Worm (Caenorhabditis elegans) whole organism, L3 larva: ENCODE data around the gene srw-43.
"Not testable (repeated sequence)": the region's sequence is repeated elsewhere in the genome, so short reads cannot be mapped to it uniquely, and the experiment has no call there.

ENCODE experiments used
- ZK546.5 ChIP-seq: sonication (generic microtip); optimal IDR thresholded peaks from 2 replicates; lab custom pipeline; 2017; ENCODE audit warnings: missing biosample characterization, missing genetic modification characterization
- aly-2 ChIP-seq: fragments of 150-350 bp; optimal IDR thresholded peaks from 2 replicates; lab custom pipeline; 2014; ENCODE audit warnings: missing biosample characterization, missing genetic modification characterization
- ama-1 ChIP-seq: fragments of 150-350 bp; optimal IDR thresholded peaks from 2 replicates; lab custom pipeline; 2018
- ceh-16 ChIP-seq: sonication (generic microtip); optimal IDR thresholded peaks from 2 replicates; lab custom pipeline; 2017; ENCODE audit warnings: missing biosample characterization, missing genetic modification characterization
- ceh-82 ChIP-seq: fragments of 150-350 bp; optimal IDR thresholded peaks from 2 replicates; lab custom pipeline; 2014; ENCODE audit warnings: missing biosample characterization, missing genetic modification characterization
- ceh-9 ChIP-seq: sonication (generic microtip); optimal IDR thresholded peaks from 2 replicates; lab custom pipeline; 2018; ENCODE audit warnings: missing biosample characterization, missing genetic modification characterization
- daf-12 ChIP-seq: fragments of 150-350 bp; optimal IDR thresholded peaks from 2 replicates; lab custom pipeline; 2014; ENCODE audit warnings: missing biosample characterization, missing genetic modification reagents, missing genetic modification characterization
- egl-27 ChIP-seq: sonication (generic microtip); optimal IDR thresholded peaks from 4 replicates; lab custom pipeline; 2017; ENCODE audit warnings: missing biosample characterization, missing genetic modification reagents, missing genetic modification characterization
- egl-5 ChIP-seq: fragments of 150-350 bp; optimal IDR thresholded peaks from 2 replicates; lab custom pipeline; 2017; ENCODE audit warnings: missing biosample characterization, missing genetic modification reagents, missing genetic modification characterization, inconsistent platforms
- elt-2 ChIP-seq: sonication (generic microtip); optimal IDR thresholded peaks from 2 replicates; lab custom pipeline; 2016; ENCODE audit warnings: missing genetic modification reagents, mild to moderate bottlenecking, missing genetic modification characterization, missing compliant biosample characterization
- eor-1 ChIP-seq, 2 experiments: fragments of 150-350 bp; optimal IDR thresholded peaks; 2 replicates each; lab custom pipeline; 2014 to 2018; ENCODE audit warnings: missing biosample characterization in 2 of 2, missing genetic modification characterization in 2 of 2
- fkh-2 ChIP-seq: fragments of 150-350 bp; optimal IDR thresholded peaks from 2 replicates; lab custom pipeline; 2014; ENCODE audit warnings: missing biosample characterization, missing genetic modification reagents, missing genetic modification characterization
- fos-1 ChIP-seq: fragments of 150-350 bp; optimal IDR thresholded peaks from 2 replicates; lab custom pipeline; 2014; ENCODE audit warnings: missing biosample characterization, missing genetic modification characterization
- hmg-11 ChIP-seq: sonication (generic microtip); optimal IDR thresholded peaks from 2 replicates; lab custom pipeline; 2016; ENCODE audit warnings: missing genetic modification characterization, missing compliant biosample characterization
- jun-1 ChIP-seq: fragments of 150-350 bp; optimal IDR thresholded peaks from 2 replicates; lab custom pipeline; 2014; ENCODE audit warnings: missing biosample characterization, missing genetic modification reagents, missing genetic modification characterization
- lin-15B ChIP-seq: fragments of 150-350 bp; optimal IDR thresholded peaks from 2 replicates; lab custom pipeline; 2014; ENCODE audit warnings: missing biosample characterization, missing genetic modification characterization
- lin-39 ChIP-seq: fragments of 150-350 bp; optimal IDR thresholded peaks from 2 replicates; lab custom pipeline; 2018; ENCODE audit warnings: missing biosample characterization, missing genetic modification reagents, missing genetic modification characterization
- lsy-12 ChIP-seq: sonication (generic microtip); optimal IDR thresholded peaks from 2 replicates; lab custom pipeline; 2016; ENCODE audit warnings: mild to moderate bottlenecking, missing genetic modification characterization, missing compliant biosample characterization
- mdl-1 ChIP-seq: fragments of 150-350 bp; optimal IDR thresholded peaks from 2 replicates; lab custom pipeline; 2014; ENCODE audit warnings: missing biosample characterization, missing genetic modification characterization
- mml-1 ChIP-seq: fragments of 150-350 bp; sonication (generic microtip); optimal IDR thresholded peaks from 3 replicates; lab custom pipeline; 2014; ENCODE audit warnings: missing biosample characterization, missing genetic modification characterization
- nfya-1 ChIP-seq: sonication (generic microtip); optimal IDR thresholded peaks from 2 replicates; lab custom pipeline; 2017; ENCODE audit warnings: missing genetic modification characterization, mild to moderate bottlenecking, missing compliant biosample characterization, antibody characterized with exemption, moderate library complexity; ENCODE audit not compliant: insufficient read depth
- nhr-11 ChIP-seq: fragments of 150-350 bp; optimal IDR thresholded peaks from 2 replicates; lab custom pipeline; 2014; ENCODE audit warnings: missing biosample characterization, missing genetic modification characterization
- nhr-12 ChIP-seq: fragments of 150-350 bp; optimal IDR thresholded peaks from 2 replicates; lab custom pipeline; 2014; ENCODE audit warnings: missing biosample characterization, missing genetic modification characterization
- nhr-23 ChIP-seq: fragments of 150-350 bp; optimal IDR thresholded peaks from 2 replicates; lab custom pipeline; 2014; ENCODE audit warnings: missing biosample characterization, missing genetic modification reagents, missing genetic modification characterization
- nhr-237 ChIP-seq: fragments of 150-350 bp; optimal IDR thresholded peaks from 2 replicates; lab custom pipeline; 2014; ENCODE audit warnings: missing biosample characterization, missing genetic modification characterization
- nhr-25 ChIP-seq: sonication (generic microtip); optimal IDR thresholded peaks from 2 replicates; lab custom pipeline; 2017; ENCODE audit warnings: missing biosample characterization, missing genetic modification characterization
- nhr-28 ChIP-seq: fragments of 150-350 bp; optimal IDR thresholded peaks from 2 replicates; lab custom pipeline; 2014; ENCODE audit warnings: missing biosample characterization, missing genetic modification characterization
- nhr-43 ChIP-seq: sonication (generic microtip); optimal IDR thresholded peaks from 2 replicates; lab custom pipeline; 2016; ENCODE audit warnings: mild to moderate bottlenecking, missing genetic modification characterization, missing compliant biosample characterization; ENCODE audit not compliant: poor library complexity, severe bottlenecking
- nhr-67 ChIP-seq: fragments of 150-350 bp; optimal IDR thresholded peaks from 2 replicates; lab custom pipeline; 2014; ENCODE audit warnings: missing biosample characterization, missing genetic modification characterization
- nhr-77 ChIP-seq: fragments of 150-350 bp; optimal IDR thresholded peaks from 2 replicates; lab custom pipeline; 2014; ENCODE audit warnings: missing biosample characterization, missing genetic modification characterization
- pha-4 ChIP-seq: fragments of 150-350 bp; optimal IDR thresholded peaks from 2 replicates; lab custom pipeline; 2014; ENCODE audit warnings: missing biosample characterization, missing genetic modification reagents, missing genetic modification characterization
- pqm-1 ChIP-seq: fragments of 150-350 bp; optimal IDR thresholded peaks from 2 replicates; lab custom pipeline; 2017; ENCODE audit warnings: missing biosample characterization, missing genetic modification characterization, inconsistent platforms
- skn-1 ChIP-seq: fragments of 150-350 bp; optimal IDR thresholded peaks from 2 replicates; lab custom pipeline; 2014; ENCODE audit warnings: missing biosample characterization, missing genetic modification characterization
- tbx-2 ChIP-seq: sonication (generic microtip); optimal IDR thresholded peaks from 2 replicates; lab custom pipeline; 2016; ENCODE audit warnings: mild to moderate bottlenecking, missing genetic modification characterization, missing compliant biosample characterization
- unc-39 ChIP-seq: sonication (generic microtip); optimal IDR thresholded peaks from 4 replicates; lab custom pipeline; 2017; ENCODE audit warnings: missing biosample characterization, missing genetic modification characterization
- unc-62 ChIP-seq: fragments of 150-350 bp; sonication (generic microtip); optimal IDR thresholded peaks from 4 replicates; lab custom pipeline; 2014; ENCODE audit warnings: missing biosample characterization, missing genetic modification reagents, missing genetic modification characterization
- ztf-4 ChIP-seq: fragments of 150-350 bp; optimal IDR thresholded peaks from 2 replicates; lab custom pipeline; 2014; ENCODE audit warnings: missing biosample characterization, missing genetic modification characterization

The srw-43 gene

DNA sequence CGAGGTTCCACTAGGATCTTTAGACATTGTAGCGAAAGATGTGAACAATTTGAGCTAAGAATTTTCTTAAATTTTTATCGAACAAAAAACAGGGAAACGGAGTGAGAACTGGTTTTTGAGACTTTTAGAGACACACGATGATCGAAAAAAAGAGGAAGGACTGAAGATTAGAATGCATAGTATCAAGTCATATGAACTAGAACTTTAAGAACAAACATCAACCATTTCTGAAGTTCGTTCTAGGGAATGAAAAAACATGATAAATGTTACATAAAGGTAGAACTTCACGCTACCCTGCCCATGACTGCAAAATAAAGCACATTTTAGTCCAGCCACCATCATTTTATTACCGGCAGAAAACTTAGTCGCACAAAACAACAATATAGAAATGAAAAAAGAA is 39.5 kb upstream of the srw-43 start, which contains the start of gene W06G6.9:
Gene W06G6.9, minus strand, starts transcription at position 101 of the 400 bp plus-strand sequence.
- TF ChIP-seq ama-1 (lab: Kevin White, UChicago) (no peak), ceh-9 (tag; lab: Kevin White, UChicago) (no peak), ceh-82 (tag; lab: Kevin White, UChicago) (no peak), nhr-237 (tag; lab: Kevin White, UChicago) (no peak), aly-2 (tag; lab: Kevin White, UChicago) (no peak), ZK546.5 (tag; lab: Kevin White, UChicago) (no peak), fkh-2 (tag; lab: Kevin White, UChicago) (no peak), fos-1 (no peak), egl-5 (tag; lab: Kevin White, UChicago) (no peak), daf-12 (no peak), nhr-28 (tag; lab: Kevin White, UChicago) (no peak), nfya-1 (tag; lab: Kevin White, UChicago) (no peak), mml-1 (tag; lab: Kevin White, UChicago) (no peak), pha-4 (tag; lab: Kevin White, UChicago) (no peak)

DNA sequence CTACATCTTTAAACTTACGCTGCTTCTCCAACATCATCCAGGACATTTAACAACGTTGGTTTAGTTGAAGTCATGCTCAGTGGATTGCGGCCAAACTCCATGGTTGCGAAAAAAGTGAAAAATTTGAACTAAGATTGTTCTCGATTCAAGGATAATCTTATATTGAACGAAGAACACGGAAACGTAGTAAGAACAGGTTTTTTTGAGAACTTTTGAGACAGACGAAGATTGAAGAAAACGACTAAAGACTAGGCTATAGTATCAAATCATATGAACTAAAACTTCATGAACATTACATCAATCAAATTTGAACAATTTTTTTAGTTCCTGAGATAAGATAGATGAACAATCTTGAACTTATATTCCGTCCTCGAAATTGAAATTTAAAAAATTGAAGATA is 38.7 kb upstream of the srw-43 start, which contains the start of gene W06G6.10:
Gene W06G6.10, minus strand, starts transcription at position 101 of the 400 bp plus-strand sequence.
- no peak for TF ChIP-seq ceh-9 (tag; lab: Kevin White, UChicago)
- TF ChIP-seq lsy-12 (tag; lab: Kevin White, UChicago): no peak
- no peak for TF ChIP-seq tbx-2
- no peak for TF ChIP-seq eor-1 (tag; optimal IDR thresholded peaks at IDR 0.05; lab: Kevin White, UChicago)
- TF ChIP-seq nhr-11: no peak
- no peak for TF ChIP-seq unc-62
- TF ChIP-seq mdl-1 (tag; lab: Kevin White, UChicago): no peak

ce11 chrV:16648317-16649018 is 37.4 kb upstream of the srw-43 start, which contains the start of gene W06G6.20:
Gene W06G6.20 (minus strand): TSS chrV:16648367.
- no peak for TF ChIP-seq nhr-25 (tag; lab: Kevin White, UChicago)
- TF ChIP-seq mml-1 (tag; lab: Kevin White, UChicago): no peak
- TF ChIP-seq mdl-1 (tag; lab: Kevin White, UChicago): no peak
- TF ChIP-seq nhr-12 (tag; lab: Kevin White, UChicago): no peak
- peak; percentile 12 for TF ChIP-seq elt-2 (tag; lab: Kevin White, UChicago)
- no peak for TF ChIP-seq egl-27
- TF ChIP-seq, all 47 proteins: peak for 1

DNA sequence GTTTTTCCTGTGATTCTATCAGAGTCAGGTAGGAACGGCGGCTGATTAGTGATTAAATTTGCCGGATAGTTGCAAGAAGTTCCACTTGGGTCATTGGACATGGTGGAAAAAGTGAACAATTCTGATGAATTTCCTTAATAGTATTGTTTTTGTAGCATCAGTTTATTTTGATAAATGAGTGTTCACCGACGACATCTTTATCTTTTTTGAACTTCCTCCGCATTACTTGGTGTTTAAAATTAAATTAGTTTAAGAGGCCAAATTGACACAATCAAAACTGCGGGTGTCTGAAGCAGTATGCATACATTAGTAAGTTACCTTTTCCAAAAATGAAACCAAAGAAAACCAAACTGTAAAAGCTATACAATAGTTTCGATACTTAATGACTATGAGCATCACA is 36.6 kb upstream of the srw-43 start, which contains the start of gene W06G6.11:
Gene W06G6.11, minus strand, starts transcription at position 101 of the 400 bp plus-strand sequence.
- not testable (repeated sequence) for TF ChIP-seq lin-39 (tag; lab: Kevin White, UChicago); nhr-237 (tag; lab: Kevin White, UChicago); eor-1 (tag; optimal IDR thresholded peaks at IDR 0.05; lab: Kevin White, UChicago)

ce11 chrV:16654242-16654641 is 31.6 kb upstream of the srw-43 start, which contains the start of gene W06G6.15:
Gene W06G6.15 (plus strand): TSS chrV:16654542.
- not testable (repeated sequence) for TF ChIP-seq mdl-1, nfya-1, elt-2 (tag; lab: Kevin White, UChicago)

- TF ChIP-seq unc-39; jun-1 (tag; lab: Kevin White, UChicago); ceh-9 (tag; lab: Kevin White, UChicago): not testable (repeated sequence)
Measured at ce11 chrV:16660816-16661215, 25.0 kb upstream of the srw-43 start, which contains the start of gene Y70C5B.2. Gene Y70C5B.2 (minus strand): TSS chrV:16660916.

DNA sequence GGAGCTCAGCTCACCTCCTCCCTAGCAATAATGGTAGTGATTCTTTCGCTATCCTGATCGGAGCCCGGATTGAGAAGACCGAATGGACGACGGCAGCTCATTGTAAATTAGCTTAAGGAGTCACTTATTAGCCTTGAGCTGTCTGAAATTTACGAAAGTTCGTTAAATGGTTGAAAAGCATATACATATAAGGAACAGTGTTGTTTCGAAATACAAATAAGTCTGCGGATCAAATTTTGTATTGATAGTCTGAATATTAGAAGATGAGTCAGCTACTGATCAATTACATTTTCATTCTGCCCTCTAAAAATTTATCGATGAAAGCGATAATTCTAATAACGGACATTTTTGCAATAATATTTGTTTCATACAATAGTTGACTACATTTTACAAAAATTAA is 19.2 kb upstream of the srw-43 start, which contains the start of gene F14F8.14:
Gene F14F8.14, minus strand, starts transcription at position 101 of the 400 bp plus-strand sequence.
- TF ChIP-seq pha-4 (tag; lab: Kevin White, UChicago): no peak
- no peak for TF ChIP-seq unc-39
- no peak for TF ChIP-seq nhr-23 (tag; lab: Kevin White, UChicago)
- TF ChIP-seq skn-1 (tag; lab: Kevin White, UChicago): no peak
- no peak for TF ChIP-seq nhr-43 (tag; lab: Kevin White, UChicago)
- no peak for TF ChIP-seq nhr-77 (tag; lab: Kevin White, UChicago)
- no peak for TF ChIP-seq mdl-1 (tag; lab: Kevin White, UChicago)
- TF ChIP-seq nhr-28 (tag; lab: Kevin White, UChicago): no peak
- no peak for TF ChIP-seq lin-15B
- TF ChIP-seq pqm-1 (tag; lab: Kevin White, UChicago): no peak
- TF ChIP-seq lin-39 (tag; lab: Kevin White, UChicago): no peak
- TF ChIP-seq lsy-12 (tag; lab: Kevin White, UChicago): no peak
- TF ChIP-seq ceh-82 (tag; lab: Kevin White, UChicago): no peak
- no peak for TF ChIP-seq nfya-1 (tag; lab: Kevin White, UChicago)
- TF ChIP-seq egl-5 (tag; lab: Kevin White, UChicago): no peak
- TF ChIP-seq nhr-67 (tag; lab: Kevin White, UChicago): no peak
- no peak for TF ChIP-seq nhr-12 (tag; lab: Kevin White, UChicago)
- no peak for TF ChIP-seq ceh-16 (tag; lab: Kevin White, UChicago)
- TF ChIP-seq hmg-11 (tag; lab: Kevin White, UChicago): no peak
- TF ChIP-seq ztf-4 (tag; lab: Kevin White, UChicago): no peak
